Worm (Caenorhabditis elegans): ENCODE results near the gene F35E8.13.
A peak's percentile ranks its signal among the peaks of the same experiment; 100 is the strongest.

The F35E8.13 gene

ce11 chrV:15972484-15972883 lies 49.4 kb downstream of the F35E8.13 start, which contains the start of gene sru-23:
sru-23 (minus strand) TSS chrV:15972584.
- TF ChIP-seq daf-12 (tag; optimal IDR thresholded peaks at IDR 0.05) (no peak), hlh-30 (tag; optimal IDR thresholded peaks at IDR 0.05; ENCODE audit: insufficient read depth) (no peak), aly-2 (tag; optimal IDR thresholded peaks at IDR 0.05) (no peak), daf-19 (GFP tag; conservative IDR thresholded peaks at IDR 0.05) (no peak), lin-39 (tag; optimal IDR thresholded peaks at IDR 0.05) (no peak), ama-1 (optimal IDR thresholded peaks at IDR 0.05) (no peak)

DNA sequence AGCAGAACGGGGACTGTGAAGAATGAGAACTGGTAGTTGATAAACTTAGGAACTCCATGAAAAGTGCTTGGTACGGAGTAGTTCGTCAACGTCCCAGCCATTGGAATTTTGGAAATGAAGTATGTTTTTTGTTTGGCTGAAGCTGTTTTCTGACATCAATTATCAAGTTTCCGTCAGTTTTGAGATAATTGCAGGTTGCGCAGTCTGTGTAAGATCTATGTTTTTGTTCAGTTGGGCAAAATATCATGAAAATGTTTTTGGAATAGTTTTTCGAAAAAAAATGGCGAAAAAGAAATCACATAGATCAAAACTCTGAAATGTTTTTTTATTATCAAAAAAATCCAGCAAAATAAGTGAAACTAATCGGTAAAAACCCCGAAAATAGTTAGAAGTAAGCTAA lies 51.8 kb downstream of the F35E8.13 start, which contains the start of gene sru-22:
Gene sru-22, minus strand, starts transcription at position 101 of the 400 bp plus-strand sequence.
- TF ChIP-seq aha-1 (tag) = peak; percentile 4
- TF ChIP-seq gei-8 (GFP tag; optimal IDR thresholded peaks at IDR 0.05) = no peak

All from whole organism, L4 larva.